Comparison of ENCODE assay signal across 1 fruit fly cellular context in the genomic region with DNA sequence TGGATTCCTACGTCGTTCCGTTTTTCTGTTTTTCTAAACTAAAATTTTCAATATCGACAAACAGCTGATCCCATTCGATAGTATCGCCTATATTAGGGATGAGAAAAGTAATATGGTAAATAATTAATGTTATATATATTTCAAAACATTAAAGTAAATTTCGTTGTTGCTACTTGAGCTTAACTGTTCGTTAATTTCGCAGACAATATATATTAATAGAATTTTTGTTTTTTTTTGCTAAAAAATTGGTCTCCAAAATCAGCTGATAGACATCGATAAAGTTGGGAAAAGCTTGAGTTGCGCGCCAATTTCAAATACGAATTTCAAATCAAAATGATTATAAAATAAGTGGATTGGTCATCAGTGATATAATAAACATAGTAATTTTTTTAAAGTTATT.
A peak's percentile ranks its signal among the peaks of the same experiment; 100 is the strongest.
TF ChIP-seq lines count a peak whose summit lies in the region.

Gene CG12118 (minus strand): TSS at position 53 of the 400 bp plus-strand sequence.

TF ChIP-seq in whole organism, embryonic, 481 proteins besides CTCF, POLR2A, EP300 and RAD21 (continued from another document and continues in another):
- no peak for TF ChIP-seq CG1832 (GFP tag; optimal IDR thresholded peaks at IDR 0.05; lab: Kevin White, UChicago)
- TF ChIP-seq CG3407 (GFP tag; optimal IDR thresholded peaks at IDR 0.05; lab: Kevin White, UChicago) = peak; percentile 48
- TF ChIP-seq H2.0 (GFP tag; IDR thresholded peaks at IDR 0.05; lab: Robert Waterston, UW) = peak; percentile 87
- no peak for TF ChIP-seq Hey (tag; optimal IDR thresholded peaks at IDR 0.05; lab: Kevin White, UChicago)
- TF ChIP-seq CG11560 (tag; IDR thresholded peaks at IDR 0.05; lab: Robert Waterston, UW) = peak; percentile 55; the same call in 1 of the 3 replicates
- TF ChIP-seq Opbp (GFP tag; IDR thresholded peaks at IDR 0.05; lab: Robert Waterston, UW; ENCODE audit: partially characterized antibody) = peak; percentile 85
- TF ChIP-seq phol (tag; optimal IDR thresholded peaks at IDR 0.05; lab: Kevin White, UChicago) = peak; percentile 81
- TF ChIP-seq Dll (GFP tag; IDR thresholded peaks at IDR 0.05; lab: Robert Waterston, UW; ENCODE audit: partially characterized antibody) = peak; percentile 97
- TF ChIP-seq Doc3 (GFP tag; IDR thresholded peaks at IDR 0.05; lab: Robert Waterston, UW; ENCODE audit: partially characterized antibody) = peak; percentile 95
- no peak for TF ChIP-seq Gsc (GFP tag; IDR thresholded peaks at IDR 0.05; lab: Robert Waterston, UW)
- TF ChIP-seq CG4404 (GFP tag; IDR thresholded peaks at IDR 0.05; lab: Robert Waterston, UW) = peak; percentile 22; the same call in 1 of the 2 replicates
- TF ChIP-seq HmgD (GFP tag; optimal IDR thresholded peaks at IDR 0.05; lab: Kevin White, UChicago) = no peak
- TF ChIP-seq gce (GFP tag; IDR thresholded peaks at IDR 0.05; lab: Robert Waterston, UW) = no peak
- TF ChIP-seq CG17385 (GFP tag; optimal IDR thresholded peaks at IDR 0.05; lab: Kevin White, UChicago) = peak; percentile 71
- peak; percentile 52; the same call in 1 of the 2 replicates for TF ChIP-seq CG14014 (GFP tag; IDR thresholded peaks at IDR 0.05; lab: Robert Waterston, UW)
- TF ChIP-seq NfI (GFP tag; optimal IDR thresholded peaks at IDR 0.05; lab: Kevin White, UChicago) = peak; percentile 62
- TF ChIP-seq az2 (GFP tag; optimal IDR thresholded peaks at IDR 0.05; lab: Kevin White, UChicago) = peak; percentile 89
- TF ChIP-seq crol (GFP tag; IDR thresholded peaks at IDR 0.05; lab: Robert Waterston, UW) = no peak
- TF ChIP-seq CG3281 (GFP tag; optimal IDR thresholded peaks at IDR 0.05; lab: Kevin White, UChicago) = peak; percentile 47
- no peak for TF ChIP-seq Trl (optimal IDR thresholded peaks at IDR 0.05; lab: Kevin White, UChicago)
- TF ChIP-seq Trl (GFP tag; optimal IDR thresholded peaks at IDR 0.05; lab: Kevin White, UChicago) = peak; percentile 55
- no peak for TF ChIP-seq CG4282 (GFP tag; optimal IDR thresholded peaks at IDR 0.05; lab: Kevin White, UChicago)
- peak; percentile 29 for TF ChIP-seq CG8944 (GFP tag; optimal IDR thresholded peaks at IDR 0.05; lab: Kevin White, UChicago)
- TF ChIP-seq CrebB (tag; optimal IDR thresholded peaks at IDR 0.05; lab: Kevin White, UChicago) = no peak
- TF ChIP-seq CG10959 (GFP tag; IDR thresholded peaks at IDR 0.05; lab: Robert Waterston, UW) = peak; percentile 63
- TF ChIP-seq CG18764 (GFP tag; optimal IDR thresholded peaks at IDR 0.05; lab: Kevin White, UChicago) = peak; percentile 74
- peak; percentile 77 for TF ChIP-seq PHDP (tag; optimal IDR thresholded peaks at IDR 0.05; lab: Kevin White, UChicago)
- TF ChIP-seq CG15011 (GFP tag; optimal IDR thresholded peaks at IDR 0.05; lab: Kevin White, UChicago) = peak; percentile 20
- no peak for TF ChIP-seq CG12219 (GFP tag; optimal IDR thresholded peaks at IDR 0.05; lab: Kevin White, UChicago)
- peak; percentile 39; the same call in 2 of the 3 replicates for TF ChIP-seq croc (GFP tag; conservative IDR thresholded peaks at IDR 0.05; lab: Robert Waterston, UW)
- no peak for TF ChIP-seq disco-r (GFP tag; optimal IDR thresholded peaks at IDR 0.05; lab: Kevin White, UChicago)
- peak; percentile 56 for TF ChIP-seq pho (GFP tag; optimal IDR thresholded peaks at IDR 0.05; lab: Kevin White, UChicago)
- TF ChIP-seq zen (tag; optimal IDR thresholded peaks at IDR 0.05; lab: Kevin White, UChicago) = peak; percentile 78
- TF ChIP-seq CG34224 (GFP tag; IDR thresholded peaks at IDR 0.05; lab: Robert Waterston, UW; ENCODE audit: partially characterized antibody) = peak; percentile 91
- TF ChIP-seq CG42726 (GFP tag; IDR thresholded peaks at IDR 0.05; lab: Robert Waterston, UW; ENCODE audit: partially characterized antibody) = peak; percentile 70; the same call in 1 of the 2 replicates
- TF ChIP-seq CG10147 (GFP tag; optimal IDR thresholded peaks at IDR 0.05; lab: Kevin White, UChicago) = peak; percentile 69
- TF ChIP-seq slbo (GFP tag; IDR thresholded peaks at IDR 0.05; lab: Robert Waterston, UW) = peak; percentile 94
- TF ChIP-seq CG10274 (GFP tag; optimal IDR thresholded peaks at IDR 0.05; lab: Kevin White, UChicago) = no peak
- no peak; the same call in 1 of the 2 replicates for TF ChIP-seq GATAe (GFP tag; conservative IDR thresholded peaks at IDR 0.05; lab: Robert Waterston, UW)
- TF ChIP-seq CG1529 (GFP tag; optimal IDR thresholded peaks at IDR 0.05; lab: Kevin White, UChicago) = peak; percentile 40
- peak; percentile 95 for TF ChIP-seq Scr (GFP tag; IDR thresholded peaks at IDR 0.05; lab: Robert Waterston, UW; ENCODE audit: partially characterized antibody)
- peak; percentile 77 for TF ChIP-seq CG4424 (GFP tag; optimal IDR thresholded peaks at IDR 0.05; lab: Kevin White, UChicago)
- peak; percentile 57 for TF ChIP-seq sug (tag; optimal IDR thresholded peaks at IDR 0.05; lab: Kevin White, UChicago)
- TF ChIP-seq Atf3 (GFP tag; optimal IDR thresholded peaks at IDR 0.05; lab: Kevin White, UChicago) = no peak
- peak; percentile 64 for TF ChIP-seq gcm (GFP tag; optimal IDR thresholded peaks at IDR 0.05; lab: Kevin White, UChicago)
- no peak for TF ChIP-seq Mrtf (GFP tag; IDR thresholded peaks at IDR 0.05; lab: Robert Waterston, UW)
- no peak for TF ChIP-seq CG4360 (GFP tag; IDR thresholded peaks at IDR 0.05; lab: Robert Waterston, UW)
- TF ChIP-seq CG10431 (GFP tag; optimal IDR thresholded peaks at IDR 0.05; lab: Kevin White, UChicago) = no peak
- peak; percentile 35 for TF ChIP-seq Dip3 (GFP tag; optimal IDR thresholded peaks at IDR 0.05; lab: Kevin White, UChicago)
- TF ChIP-seq sna (GFP tag; IDR thresholded peaks at IDR 0.05; lab: Robert Waterston, UW; ENCODE audit: partially characterized antibody) = peak; percentile 95
- no peak for TF ChIP-seq pita (GFP tag; optimal IDR thresholded peaks at IDR 0.05; lab: Kevin White, UChicago)
- peak; percentile 62 for TF ChIP-seq Adf1 (GFP tag; IDR thresholded peaks at IDR 0.05; lab: Robert Waterston, UW)
- peak; percentile 55 for TF ChIP-seq mam (GFP tag; optimal IDR thresholded peaks at IDR 0.05; lab: Kevin White, UChicago)
- TF ChIP-seq YL-1 (GFP tag; optimal IDR thresholded peaks at IDR 0.05; lab: Kevin White, UChicago) = peak; percentile 44
- TF ChIP-seq HLH54F (GFP tag; optimal IDR thresholded peaks at IDR 0.05; lab: Kevin White, UChicago) = peak; percentile 15
- TF ChIP-seq nerfin-1 (tag; optimal IDR thresholded peaks at IDR 0.05; lab: Kevin White, UChicago) = peak; percentile 59
- no peak for TF ChIP-seq D19B (GFP tag; optimal IDR thresholded peaks at IDR 0.05; lab: Kevin White, UChicago)
- no peak for TF ChIP-seq Neu2 (GFP tag; optimal IDR thresholded peaks at IDR 0.05; lab: Kevin White, UChicago; ENCODE audit: borderline replicate concordance)
- TF ChIP-seq abd-A (tag; optimal IDR thresholded peaks at IDR 0.05; lab: Kevin White, UChicago) = no peak
- TF ChIP-seq Taf1 (GFP tag; IDR thresholded peaks at IDR 0.05; lab: Robert Waterston, UW) = no peak
- peak; percentile 51 for TF ChIP-seq CG12299 (tag; optimal IDR thresholded peaks at IDR 0.05; lab: Kevin White, UChicago)
- TF ChIP-seq CG11456 (GFP tag; IDR thresholded peaks at IDR 0.05; lab: Robert Waterston, UW) = peak; percentile 81
- peak; percentile 80 for TF ChIP-seq dmrt11E (tag; optimal IDR thresholded peaks at IDR 0.05; lab: Kevin White, UChicago)
- TF ChIP-seq CG14860 (GFP tag; IDR thresholded peaks at IDR 0.05; lab: Robert Waterston, UW; ENCODE audit: partially characterized antibody) = peak; percentile 78
- TF ChIP-seq CG32767 (GFP tag; IDR thresholded peaks at IDR 0.05; lab: Robert Waterston, UW) = peak; percentile 68; the same call in 1 of the 2 replicates
- TF ChIP-seq Xbp1 (GFP tag; optimal IDR thresholded peaks at IDR 0.05; lab: Kevin White, UChicago) = peak; percentile 90
- TF ChIP-seq CG5180 (GFP tag; optimal IDR thresholded peaks at IDR 0.05; lab: Kevin White, UChicago) = no peak
- peak; percentile 76 for TF ChIP-seq tio (GFP tag; optimal IDR thresholded peaks at IDR 0.05; lab: Kevin White, UChicago)
- TF ChIP-seq CG18476 (GFP tag; optimal IDR thresholded peaks at IDR 0.05; lab: Kevin White, UChicago) = peak; percentile 73
- peak; percentile 49 for TF ChIP-seq cwo (GFP tag; optimal IDR thresholded peaks at IDR 0.05; lab: Kevin White, UChicago)
- peak; percentile 81 for TF ChIP-seq CG2678 (tag; optimal IDR thresholded peaks at IDR 0.05; lab: Kevin White, UChicago)
- no peak for TF ChIP-seq NK7.1 (GFP tag; optimal IDR thresholded peaks at IDR 0.05; lab: Kevin White, UChicago)
- peak; percentile 75 for TF ChIP-seq ranshi (GFP tag; IDR thresholded peaks at IDR 0.05; lab: Robert Waterston, UW)
- TF ChIP-seq ind (GFP tag; optimal IDR thresholded peaks at IDR 0.05; lab: Kevin White, UChicago) = peak; percentile 80
- TF ChIP-seq ab (GFP tag; optimal IDR thresholded peaks at IDR 0.05; lab: Kevin White, UChicago) = no peak
- no peak for TF ChIP-seq Lim3 (GFP tag; IDR thresholded peaks at IDR 0.05; lab: Robert Waterston, UW)
- no peak for TF ChIP-seq Doc2 (GFP tag; IDR thresholded peaks at IDR 0.05; lab: Robert Waterston, UW)
- peak; percentile 53 for TF ChIP-seq Nf-YB (GFP tag; optimal IDR thresholded peaks at IDR 0.05; lab: Kevin White, UChicago)
- peak; percentile 60 for TF ChIP-seq CG9215 (GFP tag; IDR thresholded peaks at IDR 0.05; lab: Robert Waterston, UW)
- TF ChIP-seq CG11696 (GFP tag; IDR thresholded peaks at IDR 0.05; lab: Robert Waterston, UW) = no peak
- TF ChIP-seq Ets97D (GFP tag; optimal IDR thresholded peaks at IDR 0.05; lab: Kevin White, UChicago) = peak; percentile 36
- no peak for TF ChIP-seq fru (optimal IDR thresholded peaks at IDR 0.05; lab: Kevin White, UChicago)
- TF ChIP-seq Elba2 (GFP tag; optimal IDR thresholded peaks at IDR 0.05; lab: Kevin White, UChicago) = peak; percentile 23
- peak; percentile 72 for TF ChIP-seq CG10979 (tag; optimal IDR thresholded peaks at IDR 0.05; lab: Kevin White, UChicago)
- TF ChIP-seq dan (GFP tag; IDR thresholded peaks at IDR 0.05; lab: Robert Waterston, UW) = no peak
- no peak for TF ChIP-seq nau (GFP tag; optimal IDR thresholded peaks at IDR 0.05; lab: Kevin White, UChicago)
- peak; percentile 85 for TF ChIP-seq CG34422 (GFP tag; IDR thresholded peaks at IDR 0.05; lab: Robert Waterston, UW)
- TF ChIP-seq ac (GFP tag; optimal IDR thresholded peaks at IDR 0.05; lab: Kevin White, UChicago) = no peak
- no peak for TF ChIP-seq cad (GFP tag; optimal IDR thresholded peaks at IDR 0.05; lab: Kevin White, UChicago)
- TF ChIP-seq CG11504 (tag; optimal IDR thresholded peaks at IDR 0.05; lab: Kevin White, UChicago) = peak; percentile 77
- peak; percentile 90 for TF ChIP-seq HLH4C (GFP tag; IDR thresholded peaks at IDR 0.05; lab: Robert Waterston, UW; ENCODE audit: partially characterized antibody)
- peak; percentile 65 for TF ChIP-seq CG14050 (GFP tag; IDR thresholded peaks at IDR 0.05; lab: Robert Waterston, UW)
- TF ChIP-seq hkb (optimal IDR thresholded peaks at IDR 0.05; lab: Kevin White, UChicago) = no peak
- TF ChIP-seq hkb (GFP tag; IDR thresholded peaks at IDR 0.05; lab: Robert Waterston, UW) = peak; percentile 83
- peak; percentile 89 for TF ChIP-seq nerfin-2 (GFP tag; IDR thresholded peaks at IDR 0.05; lab: Robert Waterston, UW; ENCODE audit: partially characterized antibody)
- TF ChIP-seq Abd-B (GFP tag; optimal IDR thresholded peaks at IDR 0.05; lab: Kevin White, UChicago) = peak; percentile 63
- peak; percentile 18 for TF ChIP-seq Ets65A (GFP tag; lab: Kevin White, UChicago)
- peak; percentile 78 for TF ChIP-seq CG7556 (GFP tag; optimal IDR thresholded peaks at IDR 0.05; lab: Kevin White, UChicago)
- no peak for TF ChIP-seq TFAM (GFP tag; optimal IDR thresholded peaks at IDR 0.05; lab: Kevin White, UChicago)
- TF ChIP-seq CG15696 (tag; optimal IDR thresholded peaks at IDR 0.05; lab: Kevin White, UChicago) = peak; percentile 62
- TF ChIP-seq CG4854 (GFP tag; optimal IDR thresholded peaks at IDR 0.05; lab: Kevin White, UChicago) = peak; percentile 55
- peak; percentile 55 for TF ChIP-seq CG16815 (GFP tag; optimal IDR thresholded peaks at IDR 0.05; lab: Kevin White, UChicago)
- peak; percentile 21 for TF ChIP-seq CG3995 (GFP tag; optimal IDR thresholded peaks at IDR 0.05; lab: Kevin White, UChicago)
- TF ChIP-seq luna (GFP tag; optimal IDR thresholded peaks at IDR 0.05; lab: Kevin White, UChicago) = no peak
- TF ChIP-seq CG18262 (tag; optimal IDR thresholded peaks at IDR 0.05; lab: Kevin White, UChicago) = peak; percentile 76
- TF ChIP-seq lab (GFP tag; optimal IDR thresholded peaks at IDR 0.05; lab: Kevin White, UChicago) = peak; percentile 79
- peak; percentile 63 for TF ChIP-seq Dref (GFP tag; IDR thresholded peaks at IDR 0.05; lab: Robert Waterston, UW)
- TF ChIP-seq Sin3A (optimal IDR thresholded peaks at IDR 0.05; lab: Kevin White, UChicago) = no peak
- TF ChIP-seq Mad (GFP tag; optimal IDR thresholded peaks at IDR 0.05; lab: Kevin White, UChicago) = peak; percentile 74
- TF ChIP-seq tna (GFP tag; IDR thresholded peaks at IDR 0.05; lab: Robert Waterston, UW; ENCODE audit: partially characterized antibody) = peak; percentile 81; the same call in 1 of the 2 replicates
- TF ChIP-seq CG13894 (tag; optimal IDR thresholded peaks at IDR 0.05; lab: Kevin White, UChicago) = peak; percentile 75
- peak; percentile 34 for TF ChIP-seq tup (GFP tag; optimal IDR thresholded peaks at IDR 0.05; lab: Kevin White, UChicago)
- TF ChIP-seq CkIIα-i1 (GFP tag; IDR thresholded peaks at IDR 0.05; lab: Robert Waterston, UW) = no peak
- TF ChIP-seq otp (GFP tag; IDR thresholded peaks at IDR 0.05; lab: Robert Waterston, UW) = peak; percentile 73; the same call in 2 of the 3 replicates
- peak; percentile 70 for TF ChIP-seq Fer1 (GFP tag; optimal IDR thresholded peaks at IDR 0.05; lab: Kevin White, UChicago)
- TF ChIP-seq CG7745 (tag; optimal IDR thresholded peaks at IDR 0.05; lab: Kevin White, UChicago) = no peak
- TF ChIP-seq tll (GFP tag; optimal IDR thresholded peaks at IDR 0.05; lab: Kevin White, UChicago) = no peak
- peak; percentile 68 for TF ChIP-seq corto (GFP tag; optimal IDR thresholded peaks at IDR 0.05; lab: Kevin White, UChicago)
- TF ChIP-seq dimm (GFP tag; IDR thresholded peaks at IDR 0.05; lab: Robert Waterston, UW) = peak; percentile 39; the same call in 1 of the 2 replicates
- TF ChIP-seq Meics (GFP tag; optimal IDR thresholded peaks at IDR 0.05; lab: Kevin White, UChicago) = peak; percentile 73
- no peak for TF ChIP-seq repo (GFP tag; optimal IDR thresholded peaks at IDR 0.05; lab: Kevin White, UChicago)
- no peak for TF ChIP-seq cg (GFP tag; optimal IDR thresholded peaks at IDR 0.05; lab: Kevin White, UChicago)
- no peak for TF ChIP-seq MTF-1 (GFP tag; optimal IDR thresholded peaks at IDR 0.05; lab: Kevin White, UChicago; ENCODE audit: borderline replicate concordance)
- peak; percentile 59 for TF ChIP-seq CG1233 (GFP tag; optimal IDR thresholded peaks at IDR 0.05; lab: Kevin White, UChicago)
- peak; percentile 86 for TF ChIP-seq CG2120 (GFP tag; optimal IDR thresholded peaks at IDR 0.05; lab: Kevin White, UChicago)
